Fruit fly (Drosophila melanogaster): ENCODE measurements around the gene eIF3e.

DNA sequence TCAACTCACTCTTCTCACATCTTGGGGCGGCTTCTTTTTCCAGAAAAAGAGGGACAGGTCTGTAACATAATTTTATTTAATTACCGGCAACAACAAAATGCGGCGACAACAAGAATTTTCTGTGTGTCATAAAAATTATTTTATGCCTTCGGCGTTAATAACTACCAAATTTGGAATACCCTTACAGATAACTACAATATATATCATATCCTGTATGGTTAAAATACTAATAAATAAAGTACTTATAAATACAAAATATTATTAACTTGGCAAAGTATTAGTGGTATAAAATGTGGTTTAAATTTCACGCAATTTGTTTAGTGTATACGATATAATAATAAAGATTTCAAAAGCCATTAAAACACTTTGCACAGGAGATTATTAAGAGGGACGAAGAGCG lies 36.0 kb downstream of the eIF3e start:
- TF ChIP-seq CG3995 (GFP tag; optimal IDR thresholded peaks at IDR 0.05) (no peak), shn (GFP tag; optimal IDR thresholded peaks at IDR 0.05) (no peak), CG17186 (GFP tag; optimal IDR thresholded peaks at IDR 0.05) (no peak)
